Fruit fly (Drosophila melanogaster) S2 (cell line): ENCODE data around the gene ida.

Source experiments
- CG8478 ChIP-seq: fragments of >200 bp; optimal IDR thresholded peaks from 2 replicates; lab custom pipeline; 2018
- CTCF ChIP-seq, 2 experiments: fragments of >200 bp; optimal IDR thresholded peaks; 2 replicates each; lab custom pipeline; 2018

- TF ChIP-seq CG8478 (lab: Kevin White, UChicago): no peak
- no peak for TF ChIP-seq CTCF (optimal IDR thresholded peaks at IDR 0.05; lab: Kevin White, UChicago)
Observed at dm6 chr3L:3940075-3940819, 35.1 kb downstream of the ida start, which contains the start of gene CG12766.
